Worm (Caenorhabditis elegans): Measurements from ENCODE around the gene cpf-2.

The cpf-2 gene

DNA sequence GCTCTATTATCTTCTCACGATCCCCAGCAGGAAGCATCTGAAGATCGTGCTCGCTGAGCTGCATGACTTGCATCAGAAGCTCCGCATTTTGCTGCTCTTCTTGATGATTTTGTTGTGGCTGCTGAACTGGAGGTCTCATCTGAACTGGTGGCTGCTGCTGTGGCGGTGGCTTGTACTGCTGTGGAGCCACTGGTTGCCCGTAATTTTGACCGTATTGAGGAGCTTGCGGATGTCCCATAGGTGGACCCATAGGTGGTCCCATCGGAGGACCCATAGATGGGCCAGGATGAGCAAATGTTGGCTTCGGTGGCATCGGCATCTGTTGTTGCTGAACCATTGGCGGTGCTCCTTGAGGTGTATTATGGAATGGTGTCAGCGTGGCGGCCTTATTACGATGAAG, 1.6 kb downstream of the cpf-2 start:
- TF ChIP-seq ceh-13 (GFP tag; optimal IDR thresholded peaks at IDR 0.05) (no peak), aly-1 (tag; optimal IDR thresholded peaks at IDR 0.05) (no peak), ceh-36 (tag; optimal IDR thresholded peaks at IDR 0.05) (no peak), hmbx-1 (tag; optimal IDR thresholded peaks at IDR 0.05) (no peak)

DNA sequence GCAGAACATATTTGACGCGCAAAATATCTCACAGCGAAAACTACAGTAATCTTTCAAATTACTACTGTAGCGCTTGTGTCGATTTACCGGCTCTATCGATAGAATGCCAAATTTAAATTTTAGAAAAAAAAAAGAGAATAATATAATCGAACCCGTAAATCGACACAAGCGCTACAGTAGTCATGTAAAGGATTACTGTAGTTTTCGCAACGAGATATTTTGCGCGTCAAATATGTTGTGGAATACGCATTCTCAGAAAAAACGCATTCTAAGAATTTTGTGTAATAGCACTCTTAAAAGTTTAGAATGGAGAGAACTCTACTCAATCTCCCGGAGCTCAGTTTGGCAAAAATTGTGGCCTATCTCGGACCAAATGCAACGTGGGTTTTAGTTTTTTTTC, 3.1 kb downstream of the cpf-2 start, which contains the start of gene F56A8.5:
Gene F56A8.5 (plus strand): TSS at position 301 of the 400 bp plus-strand sequence.
- TF ChIP-seq hnd-1 (tag; optimal IDR thresholded peaks at IDR 0.05) (no peak), B0310.2 (tag; optimal IDR thresholded peaks at IDR 0.05) (no peak), ceh-13 (GFP tag; optimal IDR thresholded peaks at IDR 0.05) (no peak), ets-7 (tag; optimal IDR thresholded peaks at IDR 0.05) (no peak), flt-1 (GFP tag; IDR thresholded peaks at IDR 0.05) (no peak), scrt-1 (GFP tag; IDR thresholded peaks at IDR 0.05) (no peak), tbx-11 (GFP tag; IDR thresholded peaks at IDR 0.05) (no peak), tra-4 (tag; optimal IDR thresholded peaks at IDR 0.05) (no peak), hmg-4 (GFP tag; optimal IDR thresholded peaks at IDR 0.05) (no peak), hmbx-1 (tag; optimal IDR thresholded peaks at IDR 0.05) (no peak), ama-1 (optimal IDR thresholded peaks at IDR 0.05) (no peak)

DNA sequence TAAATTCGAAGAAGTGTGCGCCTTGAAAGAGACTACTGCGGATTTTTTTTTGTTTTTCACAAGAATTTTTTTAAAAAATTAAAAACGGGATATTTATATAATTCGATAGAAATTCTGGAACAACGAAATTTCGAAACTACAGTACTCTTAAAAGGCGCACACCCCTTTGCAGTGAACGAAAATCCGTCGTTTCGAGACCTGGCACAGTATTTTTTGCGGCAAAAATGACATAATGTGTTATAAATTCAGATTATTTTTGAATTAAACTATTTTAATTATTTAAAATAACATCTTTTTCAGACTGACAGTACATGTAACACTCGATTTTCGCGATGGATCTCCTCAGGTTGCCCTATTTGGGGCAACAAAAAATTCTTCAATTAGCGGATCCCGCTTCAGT, 5.7 kb downstream of the cpf-2 start, which contains the start of gene F56A8.4:
Gene F56A8.4 (plus strand): TSS at position 301 of the 400 bp plus-strand sequence.
- TF ChIP-seq tra-4 (tag; optimal IDR thresholded peaks at IDR 0.05) (no peak), tbx-11 (GFP tag; IDR thresholded peaks at IDR 0.05) (no peak), tbx-37 (GFP tag; conservative IDR thresholded peaks at IDR 0.05) (no peak), B0310.2 (tag; optimal IDR thresholded peaks at IDR 0.05) (no peak), F13C5.2 (tag; optimal IDR thresholded peaks at IDR 0.05) (no peak), ets-7 (tag; optimal IDR thresholded peaks at IDR 0.05) (no peak), ceh-13 (GFP tag; optimal IDR thresholded peaks at IDR 0.05) (no peak), aly-1 (tag; optimal IDR thresholded peaks at IDR 0.05) (no peak), ama-1 (optimal IDR thresholded peaks at IDR 0.05) (no peak)

DNA sequence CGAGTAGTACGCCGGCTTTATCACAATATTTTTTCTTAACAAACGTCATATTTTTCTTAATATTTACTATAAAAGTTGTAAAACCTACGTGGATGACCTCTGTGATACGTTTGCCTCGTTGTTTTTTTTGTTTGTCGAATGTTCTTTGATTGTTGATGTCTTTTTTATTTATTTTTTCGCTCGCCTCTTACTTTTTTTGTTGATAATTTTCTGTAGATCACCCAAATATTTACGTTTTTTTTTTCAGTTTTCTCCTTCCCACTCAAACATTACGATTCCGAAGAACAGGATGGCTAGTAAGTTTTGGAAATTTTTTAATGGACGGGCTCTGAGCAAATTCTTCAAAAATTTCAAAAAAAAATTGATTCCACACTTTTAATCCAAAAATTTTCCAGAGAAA, 8.3 kb downstream of the cpf-2 start:
- TF ChIP-seq pes-1 (GFP tag; IDR thresholded peaks at IDR 0.05): no peak
- TF ChIP-seq tbx-11 (GFP tag; IDR thresholded peaks at IDR 0.05): no peak
- no peak for TF ChIP-seq sea-1 (GFP tag; conservative IDR thresholded peaks at IDR 0.05)
- no peak for TF ChIP-seq hnd-1 (tag; optimal IDR thresholded peaks at IDR 0.05)
- TF ChIP-seq tbx-37 (GFP tag; conservative IDR thresholded peaks at IDR 0.05): no peak
- no peak for TF ChIP-seq ama-1 (optimal IDR thresholded peaks at IDR 0.05)
- no peak for TF ChIP-seq ets-7 (tag; optimal IDR thresholded peaks at IDR 0.05)
- TF ChIP-seq tra-4 (tag; optimal IDR thresholded peaks at IDR 0.05): no peak

DNA sequence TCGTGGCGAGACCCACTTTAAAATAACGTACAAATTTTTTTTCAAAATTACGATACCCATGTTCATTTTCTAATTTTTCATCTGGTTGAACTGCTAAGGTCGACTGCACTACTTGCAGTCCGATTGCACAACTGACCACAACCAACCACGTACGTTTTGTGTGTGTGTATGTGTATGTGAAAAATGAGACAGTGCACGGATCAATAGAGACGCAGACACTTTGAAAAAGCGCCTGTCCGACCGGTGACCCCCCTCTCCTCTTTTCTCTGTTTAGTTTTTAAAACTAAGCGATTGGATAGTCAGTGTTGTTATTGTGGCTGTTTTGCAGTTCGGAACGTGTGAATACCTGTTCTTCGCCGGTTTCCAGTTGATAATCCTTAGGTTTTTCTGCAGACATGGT, 9.9 kb downstream of the cpf-2 start:
- TF ChIP-seq tra-4 (tag; optimal IDR thresholded peaks at IDR 0.05) (no peak), aly-1 (tag; optimal IDR thresholded peaks at IDR 0.05) (no peak), tbx-11 (GFP tag; IDR thresholded peaks at IDR 0.05) (no peak), tbx-37 (GFP tag; conservative IDR thresholded peaks at IDR 0.05) (no peak), B0310.2 (tag; optimal IDR thresholded peaks at IDR 0.05) (no peak), pes-1 (GFP tag; IDR thresholded peaks at IDR 0.05) (0 out of 2 replicates have a peak, but pooled peaks have one; percentile 25), ceh-36 (tag; optimal IDR thresholded peaks at IDR 0.05) (no peak)

DNA sequence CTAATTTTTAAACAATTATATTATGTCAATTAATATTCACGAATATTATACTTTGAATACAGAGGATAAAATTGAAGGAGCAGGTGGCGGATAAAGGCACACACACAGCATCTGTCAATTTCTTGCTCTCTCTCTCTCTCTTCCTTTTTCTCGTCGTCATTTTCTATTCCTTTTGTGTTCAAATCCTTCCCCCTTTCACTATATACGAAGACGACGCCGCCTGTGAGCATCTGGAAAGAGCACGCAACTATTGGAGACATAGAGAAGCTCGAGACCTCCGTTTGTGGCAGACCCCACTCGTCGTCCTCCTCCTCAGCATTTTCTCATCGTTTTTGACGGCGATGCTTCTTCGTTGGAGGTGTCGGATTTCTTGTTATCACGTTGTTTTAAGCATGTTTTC, 10.5 kb downstream of the cpf-2 start:
- TF ChIP-seq tbx-11 (GFP tag; IDR thresholded peaks at IDR 0.05) (no peak), tra-4 (tag; optimal IDR thresholded peaks at IDR 0.05) (no peak), hmg-4 (GFP tag; optimal IDR thresholded peaks at IDR 0.05) (peak; percentile 30), hnd-1 (tag; optimal IDR thresholded peaks at IDR 0.05) (no peak), ets-7 (tag; optimal IDR thresholded peaks at IDR 0.05) (no peak)

DNA sequence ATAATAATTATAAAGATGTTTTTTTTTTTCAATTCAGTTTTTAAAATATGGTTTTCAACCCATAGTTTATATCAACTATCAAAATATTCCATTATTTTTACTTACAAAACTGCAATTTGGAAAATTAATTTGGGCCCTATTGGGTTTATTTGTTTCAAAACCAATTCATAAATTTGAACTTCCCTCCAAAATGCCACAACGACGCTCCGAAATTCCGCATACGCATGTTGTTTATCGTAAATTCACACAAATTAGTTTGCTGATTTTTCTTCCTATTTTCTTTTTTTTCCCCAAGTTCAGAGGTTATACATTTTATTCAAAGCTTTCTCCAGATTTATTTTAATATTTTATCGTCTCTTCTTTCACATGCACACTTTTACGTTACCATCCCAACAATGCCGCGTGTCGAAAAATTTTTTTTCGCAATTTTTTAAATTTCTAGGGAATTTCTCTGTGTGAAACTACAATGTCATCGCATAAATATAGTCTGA, 12.2 kb downstream of the cpf-2 start, which contains the start of gene F56A8.3:
Gene F56A8.3 (plus strand): TSS at position 441 of the 491 bp plus-strand sequence.
- TF ChIP-seq hmg-4 (GFP tag; optimal IDR thresholded peaks at IDR 0.05): no peak
- TF ChIP-seq scrt-1 (GFP tag; IDR thresholded peaks at IDR 0.05): no peak
- peak; percentile 39 for TF ChIP-seq F13C5.2 (tag; optimal IDR thresholded peaks at IDR 0.05)
- TF ChIP-seq hmbx-1 (tag; optimal IDR thresholded peaks at IDR 0.05): no peak
- no peak for TF ChIP-seq aly-1 (tag; optimal IDR thresholded peaks at IDR 0.05)
- no peak for TF ChIP-seq flt-1 (GFP tag; IDR thresholded peaks at IDR 0.05)
- no peak for TF ChIP-seq sea-1 (GFP tag; conservative IDR thresholded peaks at IDR 0.05)
- no peak for TF ChIP-seq ceh-13 (GFP tag; optimal IDR thresholded peaks at IDR 0.05)

DNA sequence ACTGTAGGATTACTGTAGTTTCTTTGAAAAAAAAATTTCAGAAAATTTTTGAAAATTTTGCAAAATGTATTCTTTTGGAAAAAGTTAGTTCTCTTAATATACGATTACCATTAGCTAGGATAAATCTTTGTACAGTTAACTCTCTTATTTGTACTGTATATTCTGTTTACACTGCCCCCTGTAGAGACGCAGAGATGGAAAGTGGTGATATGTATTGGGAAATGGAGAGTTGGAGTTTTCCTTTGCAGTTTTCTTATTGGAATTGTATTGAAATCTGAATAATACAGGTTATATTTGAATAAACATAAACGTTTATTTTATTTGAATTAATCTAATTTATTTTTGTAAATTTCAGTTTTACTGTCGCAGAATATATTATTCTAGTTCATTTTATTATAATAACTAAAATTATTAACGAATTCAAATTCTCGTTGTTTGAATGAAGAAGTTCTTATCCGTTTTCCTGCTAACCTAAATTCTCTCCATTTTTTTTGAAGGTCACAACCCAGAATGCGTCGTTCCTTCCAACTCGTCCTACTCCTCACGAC, 14.4 kb downstream of the cpf-2 start, which contains the start of gene F56A8.9:
Gene F56A8.9 (plus strand): TSS at position 498 of the 548 bp plus-strand sequence.
- TF ChIP-seq hmg-4 (GFP tag; optimal IDR thresholded peaks at IDR 0.05) (no peak), tra-4 (tag; optimal IDR thresholded peaks at IDR 0.05) (no peak), scrt-1 (GFP tag; IDR thresholded peaks at IDR 0.05) (no peak), pes-1 (GFP tag; IDR thresholded peaks at IDR 0.05) (no peak), flt-1 (GFP tag; IDR thresholded peaks at IDR 0.05) (no peak), hmbx-1 (tag; optimal IDR thresholded peaks at IDR 0.05) (no peak)

DNA sequence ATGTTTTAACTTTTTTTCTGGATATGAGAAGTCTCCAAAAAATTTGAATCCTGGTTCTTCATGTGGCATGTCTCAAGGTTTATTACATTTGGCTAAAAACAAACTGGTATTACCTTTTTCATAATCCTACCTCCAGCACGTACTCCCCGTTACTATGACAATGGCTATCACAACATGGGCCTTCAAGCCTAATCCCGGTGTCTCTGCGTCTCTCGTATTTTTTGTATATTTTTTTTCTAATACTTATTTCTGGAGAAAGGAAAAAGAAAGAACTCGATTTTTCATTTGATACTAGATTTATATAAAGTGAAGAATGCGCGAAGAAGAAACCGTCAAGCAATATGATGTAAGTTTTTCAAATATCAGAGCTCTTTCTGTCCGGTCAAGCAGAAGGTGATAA, 22.4 kb downstream of the cpf-2 start, which contains the start of gene anoh-1:
Gene anoh-1 (plus strand): TSS at position 301 of the 400 bp plus-strand sequence.
- TF ChIP-seq hmbx-1 (tag; optimal IDR thresholded peaks at IDR 0.05): no peak
- TF ChIP-seq flt-1 (GFP tag; IDR thresholded peaks at IDR 0.05): no peak
- TF ChIP-seq pes-1 (GFP tag; IDR thresholded peaks at IDR 0.05): no peak
- no peak for TF ChIP-seq ama-1 (optimal IDR thresholded peaks at IDR 0.05)
- TF ChIP-seq ceh-13 (GFP tag; optimal IDR thresholded peaks at IDR 0.05): no peak

All from whole organism, early embryonic.